Worm (Caenorhabditis elegans) whole organism, late embryonic: ENCODE data around the gene K02F6.8.

ENCODE experiments used
- K09A11.1 ChIP-seq: sonication (generic microtip); optimal IDR thresholded peaks from 2 replicates; lab custom pipeline; 2017; ENCODE audit warnings: antibody characterized with exemption, mild to moderate bottlenecking, missing genetic modification characterization, missing compliant biosample characterization; ENCODE audit not compliant: insufficient read depth
- T23F11.4 ChIP-seq: fragments of 200-800 bp; sonication (Bioruptor generic); optimal IDR thresholded peaks from 2 replicates; lab custom pipeline; 2018; ENCODE audit warnings: mild to moderate bottlenecking, missing genetic modification characterization, missing compliant biosample characterization
- elt-2 ChIP-seq: sonication (generic microtip); optimal IDR thresholded peaks from 2 replicates; lab custom pipeline; 2016; ENCODE audit warnings: missing genetic modification reagents, missing genetic modification characterization, missing compliant biosample characterization
- nhr-11 ChIP-seq: fragments of 150-350 bp; optimal IDR thresholded peaks from 2 replicates; lab custom pipeline; 2014; ENCODE audit warnings: missing biosample characterization, missing genetic modification characterization
- pqm-1 ChIP-seq: sonication (generic microtip); optimal IDR thresholded peaks from 2 replicates; lab custom pipeline; 2016; ENCODE audit warnings: missing genetic modification characterization, missing compliant biosample characterization

ce11 chrII:2521960-2522359 lies 12.9 kb downstream of the K02F6.8 start, which contains the start of gene bath-13:
- TF ChIP-seq nhr-11 (tag; lab: Kevin White, UChicago) (no peak), elt-2 (no peak), pqm-1 (tag; lab: Kevin White, UChicago) (no peak), K09A11.1 (tag; lab: Kevin White, UChicago) (no peak), T23F11.4 (no peak)
